Worm (Caenorhabditis elegans): ENCODE data around the gene F21H7.3.

Gene F21H7.3

ce11 chrV:16202618-16203017, 32.4 kb downstream of the F21H7.3 start, which contains the start of gene F11A5.18:
TSS of gene F11A5.18 (plus strand) at chrV:16202918.
- TF ChIP-seq hmg-11 (tag; optimal IDR thresholded peaks at IDR 0.05) (no peak), nhr-43 (tag; optimal IDR thresholded peaks at IDR 0.05; ENCODE audit: poor library complexity, severe bottlenecking) (no peak), nhr-77 (tag; optimal IDR thresholded peaks at IDR 0.05) (no peak), ztf-11 (tag; optimal IDR thresholded peaks at IDR 0.05) (no peak), ama-1 (optimal IDR thresholded peaks at IDR 0.05) (no peak), R02D3.7 (tag; optimal IDR thresholded peaks at IDR 0.05) (no peak), zag-1 (tag; optimal IDR thresholded peaks at IDR 0.05) (no peak), nhr-25 (tag; optimal IDR thresholded peaks at IDR 0.05) (no peak), pqm-1 (tag; optimal IDR thresholded peaks at IDR 0.05) (no peak), egl-5 (tag; optimal IDR thresholded peaks at IDR 0.05) (no peak), ceh-82 (tag; optimal IDR thresholded peaks at IDR 0.05) (no peak), eor-1 (tag; optimal IDR thresholded peaks at IDR 0.05) (no peak), lsy-12 (tag; optimal IDR thresholded peaks at IDR 0.05) (no peak), fos-1 (tag; optimal IDR thresholded peaks at IDR 0.05) (no peak), nhr-28 (tag; optimal IDR thresholded peaks at IDR 0.05) (no peak), aly-2 (tag; optimal IDR thresholded peaks at IDR 0.05) (no peak)

ce11 chrV:16201730-16202129, 33.3 kb downstream of the F21H7.3 start, which contains the start of gene F11A5.17:
TSS of gene F11A5.17 (plus strand) at chrV:16202030.
- TF ChIP-seq ceh-16 (tag; optimal IDR thresholded peaks at IDR 0.05) = no peak
- TF ChIP-seq nhr-12 (tag; optimal IDR thresholded peaks at IDR 0.05) = no peak
- TF ChIP-seq lin-15B (tag; optimal IDR thresholded peaks at IDR 0.05) = no peak
- no peak for TF ChIP-seq nhr-28 (tag; optimal IDR thresholded peaks at IDR 0.05)
- no peak for TF ChIP-seq skn-1 (tag; optimal IDR thresholded peaks at IDR 0.05)
- TF ChIP-seq unc-39 (tag; optimal IDR thresholded peaks at IDR 0.05) = no peak

ce11 chrV:16198016-16198415, 37.0 kb downstream of the F21H7.3 start, which contains the start of gene F11A5.5:
TSS of gene F11A5.5 (plus strand) at chrV:16198316.
- TF ChIP-seq pqm-1 (tag; optimal IDR thresholded peaks at IDR 0.05) (no peak), eor-1 (tag; optimal IDR thresholded peaks at IDR 0.05) (no peak), nhr-77 (tag; optimal IDR thresholded peaks at IDR 0.05) (no peak), skn-1 (tag; optimal IDR thresholded peaks at IDR 0.05) (no peak), nhr-25 (tag; optimal IDR thresholded peaks at IDR 0.05) (no peak), mml-1 (tag; optimal IDR thresholded peaks at IDR 0.05) (no peak)

ce11 chrV:16195379-16195778, 39.7 kb downstream of the F21H7.3 start, which contains the start of gene rabr-3:
TSS of gene rabr-3 (plus strand) at chrV:16195679.
- TF ChIP-seq fkh-10 (GFP tag; optimal IDR thresholded peaks at IDR 0.05) = no peak
- TF ChIP-seq ztf-4 (tag; optimal IDR thresholded peaks at IDR 0.05) = no peak

- TF ChIP-seq ztf-4 (tag; optimal IDR thresholded peaks at IDR 0.05) (no peak), daf-12 (tag; optimal IDR thresholded peaks at IDR 0.05) (no peak), ama-1 (optimal IDR thresholded peaks at IDR 0.05) (no peak), aly-2 (tag; optimal IDR thresholded peaks at IDR 0.05) (no peak), elt-2 (tag; optimal IDR thresholded peaks at IDR 0.05) (no peak), jun-1 (tag; optimal IDR thresholded peaks at IDR 0.05) (no peak), nhr-77 (tag; optimal IDR thresholded peaks at IDR 0.05) (no peak), lsy-12 (tag; optimal IDR thresholded peaks at IDR 0.05) (no peak), mml-1 (tag; optimal IDR thresholded peaks at IDR 0.05) (no peak), unc-62 (GFP tag; optimal IDR thresholded peaks at IDR 0.05) (no peak)
Measured at ce11 chrV:16194639-16195038, 40.4 kb downstream of the F21H7.3 start, which contains the start of gene rabr-4. TSS of gene rabr-4 (plus strand) at chrV:16194939.

- TF ChIP-seq ceh-82 (tag; optimal IDR thresholded peaks at IDR 0.05) (no peak), ceh-16 (tag; optimal IDR thresholded peaks at IDR 0.05) (no peak), nhr-25 (tag; optimal IDR thresholded peaks at IDR 0.05) (no peak), hmg-11 (tag; optimal IDR thresholded peaks at IDR 0.05) (no peak), aly-2 (tag; optimal IDR thresholded peaks at IDR 0.05) (no peak), sea-2 (GFP tag; optimal IDR thresholded peaks at IDR 0.05) (no peak), eor-1 (tag; optimal IDR thresholded peaks at IDR 0.05) (no peak), ZK546.5 (tag; optimal IDR thresholded peaks at IDR 0.05) (no peak), zag-1 (tag; optimal IDR thresholded peaks at IDR 0.05) (no peak), nhr-23 (tag; optimal IDR thresholded peaks at IDR 0.05) (no peak), nfya-1 (tag; optimal IDR thresholded peaks at IDR 0.05; ENCODE audit: insufficient read depth) (no peak), pqm-1 (tag; optimal IDR thresholded peaks at IDR 0.05) (no peak), nhr-67 (tag; optimal IDR thresholded peaks at IDR 0.05) (no peak), tbx-2 (tag; optimal IDR thresholded peaks at IDR 0.05) (no peak)
Measured at ce11 chrV:16192114-16192513, 42.9 kb downstream of the F21H7.3 start, which contains the start of gene srh-279. TSS of gene srh-279 (plus strand) at chrV:16192414.
